Worm (Caenorhabditis elegans) whole organism, young adult: ENCODE data around the gene C48D1.5.

Source experiments
- C06A6.2 ChIP-seq: fragments of 200-800 bp; sonication (Bioruptor generic); conservative IDR thresholded peaks from 2 replicates; pipeline ENCODE4 v1.3.6; 2022; ENCODE audit warnings: missing genetic modification characterization, missing compliant biosample characterization
- C17E4.6 ChIP-seq: fragments of 200-800 bp; sonication (Bioruptor generic); IDR thresholded peaks from 2 replicates; pipeline ENCODE4 v1.3.6; 2022; ENCODE audit warnings: missing genetic modification reagents, missing genetic modification characterization, missing compliant biosample characterization
- F37B4.10 ChIP-seq: fragments of 200-800 bp; sonication (Bioruptor generic); IDR thresholded peaks from 2 replicates; pipeline ENCODE4 v1.3.6; 2022; ENCODE audit warnings: missing genetic modification characterization, missing compliant biosample characterization
- F39B2.1 ChIP-seq: fragments of 200-800 bp; sonication (Bioruptor generic); IDR thresholded peaks from 2 replicates; pipeline ENCODE4 v1.3.6; 2022; ENCODE audit warnings: missing genetic modification reagents, missing genetic modification characterization, missing compliant biosample characterization
- F52B5.7 ChIP-seq: sonication (generic microtip); optimal IDR thresholded peaks from 2 replicates; lab custom pipeline; 2016; ENCODE audit warnings: mild to moderate bottlenecking, missing genetic modification characterization, missing compliant biosample characterization
- F57A8.1 ChIP-seq: fragments of 200-800 bp; sonication (Bioruptor generic); optimal IDR thresholded peaks from 2 replicates; lab custom pipeline; 2018; ENCODE audit warnings: mild to moderate bottlenecking, missing genetic modification characterization, moderate library complexity, missing compliant biosample characterization
- K12H6.12 ChIP-seq: fragments of 200-800 bp; sonication (Bioruptor generic); optimal IDR thresholded peaks from 2 replicates; lab custom pipeline; 2018; ENCODE audit warnings: mild to moderate bottlenecking, missing genetic modification characterization, missing compliant biosample characterization
- T07F8.4 ChIP-seq: sonication (generic microtip); optimal IDR thresholded peaks from 2 replicates; lab custom pipeline; 2016; ENCODE audit warnings: mild to moderate bottlenecking, missing genetic modification characterization, moderate library complexity, missing compliant biosample characterization
- Y56A3A.18 ChIP-seq: fragments of 200-800 bp; sonication (Bioruptor generic); IDR thresholded peaks from 2 replicates; pipeline ENCODE4 v1.3.6; 2022; ENCODE audit warnings: missing genetic modification reagents, missing genetic modification characterization, missing compliant biosample characterization
- akir-1 ChIP-seq: fragments of 200-800 bp; sonication (Bioruptor generic); optimal IDR thresholded peaks from 2 replicates; lab custom pipeline; 2018; ENCODE audit warnings: mild to moderate bottlenecking, missing genetic modification characterization, moderate library complexity, missing compliant biosample characterization
- ama-1 ChIP-seq, 3 experiments: fragments of 150-350 bp in 1 of 3; sonication (generic microtip) in 2 of 3; optimal IDR thresholded peaks; 2 replicates each; lab custom pipeline; 2014 to 2018; ENCODE audit warnings: missing biosample characterization in 2 of 3, missing genetic modification characterization in 2 of 3, missing genetic modification reagents in 2 of 3
- aptf-2 ChIP-seq: fragments of 200-800 bp; sonication (Bioruptor generic); conservative IDR thresholded peaks from 2 replicates; pipeline ENCODE4 v1.3.6; 2022; ENCODE audit warnings: missing genetic modification reagents, missing genetic modification characterization, missing compliant biosample characterization
- atf-7 ChIP-seq: sonication (generic microtip); optimal IDR thresholded peaks from 2 replicates; lab custom pipeline; 2017; ENCODE audit warnings: mild to moderate bottlenecking, missing genetic modification characterization, missing compliant biosample characterization
- athp-1 ChIP-seq: sonication (generic microtip); optimal IDR thresholded peaks from 2 replicates; lab custom pipeline; 2017; ENCODE audit warnings: mild to moderate bottlenecking, missing genetic modification characterization, missing compliant biosample characterization
- attf-5 ChIP-seq: fragments of 200-800 bp; sonication (Bioruptor generic); optimal IDR thresholded peaks from 2 replicates; lab custom pipeline; 2018; ENCODE audit warnings: mild to moderate bottlenecking, missing genetic modification characterization, missing compliant biosample characterization
- bed-2 ChIP-seq: fragments of 200-800 bp; sonication (Bioruptor generic); IDR thresholded peaks from 2 replicates; pipeline ENCODE4 v1.3.6; 2022; ENCODE audit warnings: missing genetic modification reagents, missing genetic modification characterization, missing compliant biosample characterization
- ceh-100 ChIP-seq: fragments of 200-800 bp; sonication (Bioruptor generic); IDR thresholded peaks from 2 replicates; pipeline ENCODE4 v1.3.6; 2022; ENCODE audit warnings: missing genetic modification reagents, missing genetic modification characterization, missing compliant biosample characterization
- ceh-27 ChIP-seq: fragments of 200-800 bp; sonication (Bioruptor generic); optimal IDR thresholded peaks from 2 replicates; lab custom pipeline; 2018; ENCODE audit warnings: mild to moderate bottlenecking, missing genetic modification characterization, moderate library complexity, missing compliant biosample characterization
- ceh-58 ChIP-seq: fragments of 200-800 bp; sonication (Bioruptor generic); IDR thresholded peaks from 2 replicates; pipeline ENCODE4 v1.3.6; 2022; ENCODE audit warnings: missing genetic modification characterization, missing compliant biosample characterization
- ceh-91 ChIP-seq: fragments of 200-800 bp; sonication (Bioruptor generic); IDR thresholded peaks from 2 replicates; pipeline ENCODE4 v1.3.6; 2022; ENCODE audit warnings: missing genetic modification reagents, missing genetic modification characterization, missing compliant biosample characterization
- dox-1 ChIP-seq: fragments of 200-800 bp; sonication (Bioruptor generic); IDR thresholded peaks from 2 replicates; pipeline ENCODE4 v1.3.6; 2022; ENCODE audit warnings: missing genetic modification reagents, missing genetic modification characterization, missing compliant biosample characterization
- efl-1 ChIP-seq: fragments of 150-350 bp; optimal IDR thresholded peaks from 2 replicates; lab custom pipeline; 2014; ENCODE audit warnings: missing biosample characterization, missing genetic modification reagents, missing genetic modification characterization
- gei-17 ChIP-seq: fragments of 200-800 bp; sonication (Bioruptor generic); optimal IDR thresholded peaks from 2 replicates; lab custom pipeline; 2018; ENCODE audit warnings: mild to moderate bottlenecking, missing genetic modification characterization, missing compliant biosample characterization
- hlh-12 ChIP-seq: sonication (generic microtip); optimal IDR thresholded peaks from 2 replicates; lab custom pipeline; 2016; ENCODE audit warnings: missing genetic modification characterization, missing compliant biosample characterization
- let-526 ChIP-seq: fragments of 200-800 bp; sonication (Bioruptor generic); IDR thresholded peaks from 2 replicates; pipeline ENCODE4 v1.3.6; 2022; ENCODE audit warnings: missing genetic modification reagents, missing genetic modification characterization, missing compliant biosample characterization
- lin-35 ChIP-seq, 3 experiments: fragments of 150-350 bp in 2 of 3; sonication (generic microtip) in 1 of 3; optimal IDR thresholded peaks; 2 replicates each; lab custom pipeline; 2014 to 2018; ENCODE audit warnings: missing biosample characterization in 3 of 3, missing genetic modification characterization in 3 of 3, missing genetic modification reagents in 3 of 3
- lir-1 ChIP-seq: fragments of 200-800 bp; sonication (Bioruptor generic); conservative IDR thresholded peaks from 2 replicates; pipeline ENCODE4 v1.3.6; 2022; ENCODE audit warnings: missing genetic modification reagents, missing genetic modification characterization, missing compliant biosample characterization
- madf-3 ChIP-seq: fragments of 200-800 bp; sonication (Bioruptor generic); IDR thresholded peaks from 2 replicates; pipeline ENCODE4 v1.3.6; 2022; ENCODE audit warnings: missing genetic modification reagents, missing genetic modification characterization, missing compliant biosample characterization
- madf-6 ChIP-seq: fragments of 200-800 bp; sonication (Bioruptor generic); IDR thresholded peaks from 2 replicates; pipeline ENCODE4 v1.3.6; 2022; ENCODE audit warnings: missing genetic modification reagents, missing genetic modification characterization, missing compliant biosample characterization
- madf-8 ChIP-seq: fragments of 200-800 bp; sonication (Bioruptor generic); conservative IDR thresholded peaks from 2 replicates; pipeline ENCODE4 v1.3.6; 2022; ENCODE audit warnings: missing genetic modification reagents, missing genetic modification characterization, missing compliant biosample characterization
- mel-28 ChIP-seq: sonication (generic microtip); optimal IDR thresholded peaks from 2 replicates; lab custom pipeline; 2016; ENCODE audit warnings: borderline replicate concordance, mild to moderate bottlenecking, missing genetic modification characterization, missing compliant biosample characterization
- mes-4 ChIP-seq: sonication (generic microtip); optimal IDR thresholded peaks from 2 replicates; lab custom pipeline; 2016; ENCODE audit warnings: missing genotype, missing genetic modification characterization, missing compliant biosample characterization
- nfya-1 ChIP-seq: sonication (generic microtip); optimal IDR thresholded peaks from 2 replicates; lab custom pipeline; 2017; ENCODE audit warnings: antibody characterized with exemption, missing compliant biosample characterization, missing genetic modification characterization, borderline replicate concordance; ENCODE audit not compliant: insufficient read depth
- nhr-27 ChIP-seq: fragments of 200-800 bp; sonication (Bioruptor generic); optimal IDR thresholded peaks from 2 replicates; lab custom pipeline; 2018; ENCODE audit warnings: mild to moderate bottlenecking, missing genetic modification characterization, moderate library complexity, missing compliant biosample characterization
- pbrm-1 ChIP-seq: fragments of 200-800 bp; sonication (Bioruptor generic); IDR thresholded peaks from 2 replicates; pipeline ENCODE4 v1.3.6; 2022; ENCODE audit warnings: missing genetic modification reagents, missing genetic modification characterization, missing compliant biosample characterization
- pha-4 ChIP-seq: fragments of 150-350 bp; sonication (generic microtip); optimal IDR thresholded peaks from 2 replicates; lab custom pipeline; 2014; ENCODE audit warnings: missing biosample characterization, missing genetic modification reagents, missing genetic modification characterization
- rcor-1 ChIP-seq: fragments of 200-800 bp; sonication (Bioruptor generic); IDR thresholded peaks from 2 replicates; pipeline ENCODE4 v1.3.6; 2022; ENCODE audit warnings: missing genetic modification reagents, missing genetic modification characterization, missing compliant biosample characterization
- rec-8 ChIP-seq, 2 experiments: sonication (generic microtip); optimal IDR thresholded peaks; 2 replicates each; lab custom pipeline; 2016; ENCODE audit warnings: mild to moderate bottlenecking in 2 of 2, missing genetic modification characterization in 2 of 2, missing genetic modification reagents in 2 of 2, missing genotype in 2 of 2, missing biosample characterization in 1 of 2, missing compliant biosample characterization in 1 of 2, moderate library complexity in 1 of 2
- snpc-3.4 ChIP-seq: sonication (generic microtip); optimal IDR thresholded peaks from 2 replicates; lab custom pipeline; 2017; ENCODE audit warnings: missing genetic modification characterization, mild to moderate bottlenecking, missing compliant biosample characterization, antibody characterized with exemption, moderate library complexity, missing genotype, missing genetic modification reagents
- snpc-4 ChIP-seq, 5 experiments: fragments of 150-350 bp in 1 of 5; sonication (generic microtip) in 4 of 5; optimal IDR thresholded peaks; 2 replicates each; lab custom pipeline; 2014 to 2018; ENCODE audit warnings: missing genetic modification characterization in 5 of 5, missing biosample characterization in 3 of 5, antibody characterized with exemption in 2 of 5, mild to moderate bottlenecking in 2 of 5, missing compliant biosample characterization in 2 of 5, missing genotype in 2 of 5, moderate library complexity in 2 of 5, missing genetic modification reagents in 1 of 5
- sptf-2 ChIP-seq: fragments of 200-800 bp; sonication (Bioruptor generic); optimal IDR thresholded peaks from 2 replicates; lab custom pipeline; 2018; ENCODE audit warnings: mild to moderate bottlenecking, missing genetic modification characterization, missing compliant biosample characterization
- tbp1 ChIP-seq: fragments of 200-800 bp; sonication (Bioruptor generic); optimal IDR thresholded peaks from 2 replicates; lab custom pipeline; 2018; ENCODE audit warnings: mild to moderate bottlenecking, missing genetic modification characterization, missing compliant biosample characterization
- unc-62 ChIP-seq: fragments of 150-350 bp; optimal IDR thresholded peaks from 2 replicates; lab custom pipeline; 2014; ENCODE audit warnings: missing biosample characterization, missing genetic modification reagents, missing genetic modification characterization
- ztf-22 ChIP-seq: fragments of 200-800 bp; sonication (Bioruptor generic); optimal IDR thresholded peaks from 2 replicates; lab custom pipeline; 2018; ENCODE audit warnings: mild to moderate bottlenecking, missing genetic modification characterization, moderate library complexity, missing compliant biosample characterization
- ztf-6 ChIP-seq: fragments of 200-800 bp; sonication (Bioruptor generic); IDR thresholded peaks from 2 replicates; pipeline ENCODE4 v1.3.6; 2022; ENCODE audit warnings: missing genetic modification reagents, missing genetic modification characterization, missing compliant biosample characterization

C48D1.5 gene

ce11 chrIV:13238943-13239861 is 17.4 kb downstream of the C48D1.5 start, which contains the start of gene tag-115 (continued):
- no peak for TF ChIP-seq nfya-1
- TF ChIP-seq ztf-22 (GFP tag; lab: Kevin White, UChicago): no peak
- TF ChIP-seq F57A8.1: no peak
- TF ChIP-seq dox-1 (GFP tag; lab: Robert Waterston, UW): peak; percentile 75
- peak; percentile 20 for TF ChIP-seq rec-8 (tag; optimal IDR thresholded peaks at IDR 0.05; lab: Kevin White, UChicago)
- peak; percentile 50 for TF ChIP-seq rcor-1
- peak; percentile 52; the same call in 1 of the 2 replicates for TF ChIP-seq C17E4.6
- peak; percentile 83 for TF ChIP-seq snpc-4 (GFP tag; optimal IDR thresholded peaks at IDR 0.05; lab: Kevin White, UChicago)
- peak in 3 of 4 experiments; percentile 56 to 69 (median 64) for TF ChIP-seq snpc-4 (tag; optimal IDR thresholded peaks at IDR 0.05; lab: Kevin White, UChicago)
- no peak for TF ChIP-seq mel-28
- TF ChIP-seq madf-6 (GFP tag; lab: Robert Waterston, UW): peak; percentile 80
- no peak for TF ChIP-seq hlh-12 (tag; lab: Kevin White, UChicago)
- peak; percentile 23 for TF ChIP-seq ama-1 (optimal IDR thresholded peaks at IDR 0.05; lab: Kevin White, UChicago)
- peak; percentile 86 to 94 for TF ChIP-seq ama-1 (GFP tag; optimal IDR thresholded peaks at IDR 0.05; lab: Kevin White, UChicago)
- no peak for TF ChIP-seq ztf-6 (GFP tag; lab: Robert Waterston, UW)
- TF ChIP-seq F39B2.1: peak; percentile 80; the same call in 1 of the 2 replicates
- TF ChIP-seq akir-1 (GFP tag; lab: Kevin White, UChicago): no peak
- no peak for TF ChIP-seq K12H6.12
- no peak for TF ChIP-seq unc-62
- TF ChIP-seq tbp1 (GFP tag; lab: Kevin White, UChicago): peak; percentile 69
- peak; percentile 70 for TF ChIP-seq madf-3
- TF ChIP-seq aptf-2: no peak
- no peak for TF ChIP-seq pha-4 (tag; lab: Kevin White, UChicago)
- peak; percentile 6 for TF ChIP-seq efl-1
- peak; percentile 26; the same call in 1 of the 2 replicates for TF ChIP-seq ceh-91 (GFP tag; lab: Robert Waterston, UW)
- peak; percentile 29; the same call in 1 of the 2 replicates for TF ChIP-seq ceh-100 (GFP tag; lab: Robert Waterston, UW)
- TF ChIP-seq madf-8 (GFP tag; lab: Robert Waterston, UW): no peak; the same call in 1 of the 2 replicates
- no peak for TF ChIP-seq F52B5.7
- no peak for TF ChIP-seq F37B4.10 (GFP tag; lab: Robert Waterston, UW)
- TF ChIP-seq lin-35 (GFP tag; optimal IDR thresholded peaks at IDR 0.05; lab: Kevin White, UChicago): peak in 1 of 3 experiments; percentile 79
- TF ChIP-seq nhr-27 (tag; lab: Kevin White, UChicago): no peak
- no peak for TF ChIP-seq Y56A3A.18
- TF ChIP-seq snpc-3.4 (tag; lab: Kevin White, UChicago): peak; percentile 66
- TF ChIP-seq T07F8.4 (tag; lab: Kevin White, UChicago): no peak
- peak; percentile 5 for TF ChIP-seq attf-5 (GFP tag; lab: Kevin White, UChicago)
- no peak for TF ChIP-seq C06A6.2 (GFP tag; lab: Robert Waterston, UW)
- peak; percentile 22 for TF ChIP-seq atf-7 (tag; lab: Kevin White, UChicago)
- TF ChIP-seq gei-17 (GFP tag; lab: Kevin White, UChicago): no peak
- no peak for TF ChIP-seq ceh-27 (GFP tag; lab: Kevin White, UChicago)
- TF ChIP-seq athp-1: peak; percentile 18
- no peak for TF ChIP-seq bed-2 (GFP tag; lab: Robert Waterston, UW)
- TF ChIP-seq ceh-58 (GFP tag; lab: Robert Waterston, UW): peak; percentile 36; the same call in 1 of the 2 replicates
- no peak for TF ChIP-seq let-526 (GFP tag; lab: Robert Waterston, UW)
- TF ChIP-seq sptf-2 (GFP tag; lab: Kevin White, UChicago): no peak
- peak; percentile 49 for TF ChIP-seq mes-4
- TF ChIP-seq lir-1 (GFP tag; lab: Robert Waterston, UW): no peak
- TF ChIP-seq pbrm-1: peak; percentile 73
